Worm (Caenorhabditis elegans): ENCODE measurements around the gene ins-2.
A peak's percentile ranks its signal among the peaks of the same experiment; 100 is the strongest.

ins-2 gene

DNA sequence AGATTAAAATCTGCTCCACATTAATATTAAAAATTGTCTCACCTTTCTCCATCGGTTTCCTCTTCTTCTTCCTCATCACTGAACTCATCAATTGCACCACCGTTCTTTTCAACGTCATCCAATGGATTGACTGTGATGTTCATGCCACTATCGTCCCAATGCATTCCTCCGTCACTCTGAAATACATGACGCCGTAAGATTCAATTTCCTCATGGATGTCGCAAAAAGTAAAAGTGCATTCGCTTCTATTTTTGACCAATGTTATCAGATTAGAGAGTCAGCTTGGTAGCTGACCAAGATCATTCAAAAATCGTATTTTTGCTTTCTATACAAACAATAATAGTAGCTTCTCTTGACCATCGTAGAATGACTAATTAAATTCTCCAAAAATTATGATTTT, 41.9 kb upstream of the ins-2 start:
- TF ChIP-seq che-1 (tag; optimal IDR thresholded peaks at IDR 0.05): no peak
- TF ChIP-seq pax-1 (tag; optimal IDR thresholded peaks at IDR 0.05): no peak
- TF ChIP-seq ets-4 (tag; optimal IDR thresholded peaks at IDR 0.05): no peak
- no peak for TF ChIP-seq tbx-2 (tag; optimal IDR thresholded peaks at IDR 0.05)
- no peak for TF ChIP-seq fkh-6 (tag; optimal IDR thresholded peaks at IDR 0.05)
- TF ChIP-seq rnt-1 (tag; optimal IDR thresholded peaks at IDR 0.05): no peak
- TF ChIP-seq ceh-14 (tag; optimal IDR thresholded peaks at IDR 0.05): no peak
- no peak for TF ChIP-seq Y22D7AL.16 (tag; optimal IDR thresholded peaks at IDR 0.05)
- TF ChIP-seq sox-2 (GFP tag; IDR thresholded peaks at IDR 0.05): no peak
- TF ChIP-seq ceh-2 (tag; optimal IDR thresholded peaks at IDR 0.05): no peak
- TF ChIP-seq ceh-30 (tag; optimal IDR thresholded peaks at IDR 0.05): no peak
- TF ChIP-seq pha-2 (tag; optimal IDR thresholded peaks at IDR 0.05): no peak
- TF ChIP-seq ceh-45 (GFP tag; IDR thresholded peaks at IDR 0.05): no peak

DNA sequence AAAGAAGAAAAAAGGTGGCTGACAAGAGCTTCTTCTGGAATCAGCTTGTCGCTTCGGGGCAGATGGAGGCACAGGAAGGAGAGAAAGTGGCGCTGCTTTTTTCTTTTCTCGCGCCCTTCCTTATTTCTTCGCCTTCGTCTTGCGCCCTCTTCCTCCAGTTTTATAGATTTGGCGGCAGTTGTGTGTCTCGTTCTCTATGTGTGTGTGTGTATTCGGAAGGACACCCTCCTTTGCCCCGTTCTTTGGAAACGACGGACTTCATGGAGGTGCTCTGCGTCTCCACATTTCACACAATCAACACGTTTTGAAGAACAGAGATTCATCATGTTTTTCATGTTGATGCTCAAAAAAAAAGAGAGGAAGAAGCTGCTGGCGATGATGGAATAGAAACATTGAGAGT, 39.6 kb upstream of the ins-2 start:
- TF ChIP-seq pha-4 (tag; optimal IDR thresholded peaks at IDR 0.05) (no peak), T23F11.4 (GFP tag; optimal IDR thresholded peaks at IDR 0.05) (no peak), hlh-13 (GFP tag; optimal IDR thresholded peaks at IDR 0.05) (no peak), ceh-18 (tag; optimal IDR thresholded peaks at IDR 0.05) (no peak), ceh-19 (GFP tag; optimal IDR thresholded peaks at IDR 0.05) (peak; percentile 50)

DNA sequence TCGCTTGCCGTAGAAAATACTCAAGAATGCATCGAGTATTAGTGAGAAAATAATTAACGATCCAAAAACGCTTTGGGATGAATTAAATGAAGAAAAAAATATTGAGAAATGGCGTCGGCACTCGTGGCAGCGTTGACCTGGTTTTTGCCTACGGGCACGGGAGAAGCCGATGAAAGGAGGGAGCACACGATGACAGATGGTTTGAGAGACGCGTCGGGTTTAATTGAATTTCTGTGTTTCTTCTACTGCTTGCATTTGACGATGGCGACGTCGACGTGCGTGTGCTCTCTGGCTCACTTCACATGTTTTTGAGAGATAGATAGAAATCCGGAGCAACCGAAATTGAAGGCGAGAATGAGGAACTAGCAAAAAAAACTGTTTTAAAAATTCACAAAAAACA, 37.7 kb upstream of the ins-2 start:
- TF ChIP-seq ceh-34 (tag; optimal IDR thresholded peaks at IDR 0.05) (no peak), lim-6 (tag; optimal IDR thresholded peaks at IDR 0.05) (no peak), ceh-22 (tag; optimal IDR thresholded peaks at IDR 0.05) (no peak), unc-42 (tag; optimal IDR thresholded peaks at IDR 0.05) (peak; percentile 90), ceh-31 (tag; optimal IDR thresholded peaks at IDR 0.05) (peak; percentile 7)

DNA sequence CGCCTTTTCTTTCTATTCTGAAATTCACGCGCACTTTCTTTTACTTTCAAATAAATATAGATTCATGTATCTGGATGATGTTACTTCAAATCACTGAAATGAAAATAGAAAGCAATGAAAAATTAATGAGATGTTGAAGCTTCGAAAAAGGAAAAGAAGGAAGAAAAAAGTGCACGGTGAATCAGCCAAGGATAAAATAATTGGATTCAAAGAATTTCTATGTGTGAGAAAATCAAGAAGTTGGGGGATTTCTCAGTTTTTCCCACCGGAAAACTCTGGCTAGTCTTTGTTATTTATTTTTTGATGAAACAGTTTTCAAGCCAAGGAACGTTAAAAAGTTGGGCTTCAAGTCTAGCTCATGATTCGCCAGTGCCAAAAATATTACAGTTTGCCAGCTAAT, 36.6 kb upstream of the ins-2 start:
- no peak for TF ChIP-seq ets-4 (tag; optimal IDR thresholded peaks at IDR 0.05)
- TF ChIP-seq hlh-13 (GFP tag; optimal IDR thresholded peaks at IDR 0.05): no peak

DNA sequence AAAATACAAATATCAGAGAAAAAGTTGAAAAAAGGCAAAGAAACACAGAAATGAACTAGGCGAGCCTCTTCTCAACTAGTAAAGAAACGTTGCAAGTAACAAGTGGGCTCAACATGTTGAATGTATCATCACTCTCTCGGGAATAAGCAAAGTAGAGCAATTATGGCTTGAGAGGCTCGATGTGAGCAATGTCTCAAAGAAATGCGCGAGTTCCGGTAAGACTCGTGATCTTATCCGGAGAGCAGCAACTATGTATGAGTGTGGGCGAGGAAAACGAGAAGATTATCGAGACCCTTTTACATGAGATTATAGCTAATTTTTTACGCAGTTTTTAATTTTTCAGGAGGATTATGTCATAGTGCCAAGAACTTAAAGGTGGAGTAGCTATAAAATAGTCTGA, 36.1 kb upstream of the ins-2 start:
- TF ChIP-seq sdc-2 (tag; optimal IDR thresholded peaks at IDR 0.05) (no peak), pag-3 (tag; optimal IDR thresholded peaks at IDR 0.05; ENCODE audit: borderline replicate concordance) (no peak), ceh-48 (tag; optimal IDR thresholded peaks at IDR 0.05) (no peak), unc-55 (GFP tag; optimal IDR thresholded peaks at IDR 0.05) (no peak), nhr-11 (tag; optimal IDR thresholded peaks at IDR 0.05) (no peak), ceh-9 (tag; optimal IDR thresholded peaks at IDR 0.05) (no peak), ceh-2 (tag; optimal IDR thresholded peaks at IDR 0.05) (no peak), hlh-15 (tag; optimal IDR thresholded peaks at IDR 0.05) (no peak), pros-1 (tag; optimal IDR thresholded peaks at IDR 0.05) (no peak), gmeb-2 (tag; optimal IDR thresholded peaks at IDR 0.05) (no peak), ceh-34 (tag; optimal IDR thresholded peaks at IDR 0.05) (no peak), ets-4 (tag; optimal IDR thresholded peaks at IDR 0.05) (no peak), ttx-3 (tag; optimal IDR thresholded peaks at IDR 0.05) (no peak), nhr-232 (tag; optimal IDR thresholded peaks at IDR 0.05) (no peak), pqm-1 (tag; optimal IDR thresholded peaks at IDR 0.05) (no peak)

DNA sequence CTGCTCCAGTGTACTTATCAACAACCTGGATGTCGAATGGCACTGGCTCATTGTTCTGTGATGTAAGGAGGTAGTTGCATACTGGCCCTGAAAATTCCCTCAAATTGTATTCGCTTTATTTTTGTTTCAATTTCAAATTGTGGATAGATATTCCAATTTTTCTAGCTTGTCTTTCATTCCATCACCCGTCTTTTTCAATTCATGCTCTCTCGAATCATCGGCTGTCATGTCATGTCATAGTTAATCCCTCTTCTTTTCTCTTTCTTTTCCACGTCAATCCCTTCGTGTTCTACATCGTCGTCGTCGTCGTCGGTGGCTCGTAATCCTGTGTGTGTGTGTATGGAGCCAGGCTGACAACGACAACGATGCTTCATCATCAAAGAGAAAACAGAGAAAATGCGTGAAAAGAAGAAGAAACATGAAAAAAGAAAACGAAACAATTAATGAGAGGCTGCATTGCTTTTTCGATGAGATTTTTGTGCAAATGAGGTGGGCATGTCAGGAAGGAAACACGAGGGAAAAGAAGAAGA, 32.6 kb upstream of the ins-2 start:
- no peak for TF ChIP-seq pag-3 (tag; optimal IDR thresholded peaks at IDR 0.05; ENCODE audit: borderline replicate concordance)
- no peak for TF ChIP-seq dmd-4 (tag; optimal IDR thresholded peaks at IDR 0.05; ENCODE audit: borderline replicate concordance)
- no peak for TF ChIP-seq tbx-7 (tag; optimal IDR thresholded peaks at IDR 0.05)
- no peak for TF ChIP-seq ceh-34 (tag; optimal IDR thresholded peaks at IDR 0.05)
- no peak for TF ChIP-seq hlh-8 (tag; optimal IDR thresholded peaks at IDR 0.05)
- no peak for TF ChIP-seq ahr-1 (tag; optimal IDR thresholded peaks at IDR 0.05)
- no peak for TF ChIP-seq ets-4 (tag; optimal IDR thresholded peaks at IDR 0.05)
- TF ChIP-seq pax-1 (tag; optimal IDR thresholded peaks at IDR 0.05): no peak
- TF ChIP-seq lim-6 (tag; optimal IDR thresholded peaks at IDR 0.05): no peak
- no peak for TF ChIP-seq C38D4.7 (GFP tag; optimal IDR thresholded peaks at IDR 0.05)
- TF ChIP-seq ceh-14 (tag; optimal IDR thresholded peaks at IDR 0.05): peak; percentile 12
- TF ChIP-seq unc-55 (GFP tag; optimal IDR thresholded peaks at IDR 0.05): peak; percentile 37
- no peak for TF ChIP-seq ttx-3 (tag; optimal IDR thresholded peaks at IDR 0.05)
- no peak for TF ChIP-seq nfya-1 (tag; optimal IDR thresholded peaks at IDR 0.05)
- TF ChIP-seq ztf-16 (tag; optimal IDR thresholded peaks at IDR 0.05): no peak
- no peak for TF ChIP-seq gmeb-2 (tag; optimal IDR thresholded peaks at IDR 0.05)
- TF ChIP-seq unc-42 (tag; optimal IDR thresholded peaks at IDR 0.05): peak; percentile 27
- no peak for TF ChIP-seq fax-1 (tag; optimal IDR thresholded peaks at IDR 0.05)
- TF ChIP-seq ceh-30 (tag; optimal IDR thresholded peaks at IDR 0.05): no peak
- TF ChIP-seq ref-2 (tag; optimal IDR thresholded peaks at IDR 0.05): no peak
